Fruit fly (Drosophila melanogaster): Measurements from ENCODE around the gene CG12231.

CG12231 gene

dm6 chrX:19494830-19495610 is 36.5 kb downstream of the CG12231 start, which contains the start of the genes ksh, CG14200 and Pfrx (continued):
- TF ChIP-seq crol (GFP tag; IDR thresholded peaks at IDR 0.05), result no peak
- no peak; the same call in 1 of the 2 replicates for TF ChIP-seq Xrp1 (GFP tag; IDR thresholded peaks at IDR 0.05)
- TF ChIP-seq Oli (tag; optimal IDR thresholded peaks at IDR 0.05), result no peak
- no peak for TF ChIP-seq disco-r (GFP tag; optimal IDR thresholded peaks at IDR 0.05)
- TF ChIP-seq ash1 (GFP tag; optimal IDR thresholded peaks at IDR 0.05), result no peak
- TF ChIP-seq jigr1 (GFP tag; IDR thresholded peaks at IDR 0.05), result no peak
- TF ChIP-seq slbo (GFP tag; IDR thresholded peaks at IDR 0.05), result peak; percentile 66
- no peak for TF ChIP-seq CG12219 (GFP tag; optimal IDR thresholded peaks at IDR 0.05)
- TF ChIP-seq sqz (GFP tag; optimal IDR thresholded peaks at IDR 0.05), result no peak
- TF ChIP-seq Dip3 (GFP tag; optimal IDR thresholded peaks at IDR 0.05), result peak; percentile 47
- TF ChIP-seq crc (GFP tag; optimal IDR thresholded peaks at IDR 0.05), result no peak
- TF ChIP-seq CG7745 (tag; optimal IDR thresholded peaks at IDR 0.05), result no peak
- TF ChIP-seq tin (GFP tag; optimal IDR thresholded peaks at IDR 0.05), result no peak
- TF ChIP-seq caup (GFP tag; optimal IDR thresholded peaks at IDR 0.05; ENCODE audit: severe bottlenecking), result no peak
- no peak for TF ChIP-seq Hand (GFP tag; optimal IDR thresholded peaks at IDR 0.05)
- no peak for TF ChIP-seq D19A (tag; optimal IDR thresholded peaks at IDR 0.05)
- no peak for TF ChIP-seq CG15479 (GFP tag; optimal IDR thresholded peaks at IDR 0.05)
- no peak for TF ChIP-seq NC2β (GFP tag; optimal IDR thresholded peaks at IDR 0.05)
- no peak for TF ChIP-seq Usf (GFP tag; optimal IDR thresholded peaks at IDR 0.05)
- no peak for TF ChIP-seq Lim3 (GFP tag; IDR thresholded peaks at IDR 0.05)
- no peak for TF ChIP-seq sr (GFP tag; IDR thresholded peaks at IDR 0.05)
- no peak for TF ChIP-seq odd (GFP tag; optimal IDR thresholded peaks at IDR 0.05)
- peak; percentile 41 for TF ChIP-seq CG13624 (GFP tag; optimal IDR thresholded peaks at IDR 0.05)
- no peak for TF ChIP-seq CG6683 (GFP tag; optimal IDR thresholded peaks at IDR 0.05)
- no peak for TF ChIP-seq CG9215 (GFP tag; IDR thresholded peaks at IDR 0.05)
- TF ChIP-seq CG1233 (GFP tag; optimal IDR thresholded peaks at IDR 0.05), result no peak
- no peak for TF ChIP-seq CG11093 (GFP tag; IDR thresholded peaks at IDR 0.05)
- no peak for TF ChIP-seq CG15073 (GFP tag; optimal IDR thresholded peaks at IDR 0.05)
- TF ChIP-seq Doc3 (GFP tag; IDR thresholded peaks at IDR 0.05; ENCODE audit: partially characterized antibody), result peak; percentile 60
- no peak for TF ChIP-seq CG6854 (GFP tag; optimal IDR thresholded peaks at IDR 0.05)
- peak; percentile 17 for TF ChIP-seq Nf-YC (tag; optimal IDR thresholded peaks at IDR 0.05)
- TF ChIP-seq CG10366 (GFP tag; IDR thresholded peaks at IDR 0.05), result no peak
- peak; percentile 18 for TF ChIP-seq CG2712 (tag; optimal IDR thresholded peaks at IDR 0.05)
- TF ChIP-seq sob (GFP tag; IDR thresholded peaks at IDR 0.05), result peak; percentile 64
- peak; percentile 14 for TF ChIP-seq CG7786 (GFP tag; optimal IDR thresholded peaks at IDR 0.05)
- TF ChIP-seq Rx (GFP tag; IDR thresholded peaks at IDR 0.05), result no peak
- TF ChIP-seq CG13424 (tag; optimal IDR thresholded peaks at IDR 0.05), result peak; percentile 1
- no peak for TF ChIP-seq sd (tag; optimal IDR thresholded peaks at IDR 0.05)
- no peak for TF ChIP-seq CG3726 (GFP tag; IDR thresholded peaks at IDR 0.05)
- TF ChIP-seq Bteb2 (GFP tag; optimal IDR thresholded peaks at IDR 0.05), result no peak
- no peak for TF ChIP-seq CG14667 (GFP tag; IDR thresholded peaks at IDR 0.05)
- TF ChIP-seq CG10565 (GFP tag; optimal IDR thresholded peaks at IDR 0.05), result no peak
- TF ChIP-seq onecut (GFP tag; IDR thresholded peaks at IDR 0.05), result no peak
- TF ChIP-seq Optix (GFP tag; IDR thresholded peaks at IDR 0.05), result no peak
- TF ChIP-seq C15 (GFP tag; IDR thresholded peaks at IDR 0.05), result no peak
- peak; percentile 92 for TF ChIP-seq hb (GFP tag; IDR thresholded peaks at IDR 0.05; ENCODE audit: partially characterized antibody)
- no peak for TF ChIP-seq Eip74EF (GFP tag; optimal IDR thresholded peaks at IDR 0.05)
- TF ChIP-seq CG11696 (GFP tag; IDR thresholded peaks at IDR 0.05), result no peak
